Worm (Caenorhabditis elegans) whole organism, young adult: ENCODE results near the gene rfc-1.

Source experiments
- B0336.3 ChIP-seq: fragments of 200-800 bp; sonication (Bioruptor generic); IDR thresholded peaks from 2 replicates; pipeline ENCODE4 v1.3.6; 2022; ENCODE audit warnings: missing genetic modification characterization, missing compliant biosample characterization
- C06A6.2 ChIP-seq: fragments of 200-800 bp; sonication (Bioruptor generic); conservative IDR thresholded peaks from 2 replicates; pipeline ENCODE4 v1.3.6; 2022; ENCODE audit warnings: missing genetic modification characterization, missing compliant biosample characterization
- D2030.7 ChIP-seq: fragments of 200-800 bp; sonication (Bioruptor generic); IDR thresholded peaks from 2 replicates; pipeline ENCODE4 v1.3.6; 2022; ENCODE audit warnings: missing genetic modification reagents, missing genetic modification characterization, missing compliant biosample characterization
- F22D6.2 ChIP-seq: sonication (generic microtip); optimal IDR thresholded peaks from 2 replicates; lab custom pipeline; 2016; ENCODE audit warnings: mild to moderate bottlenecking, missing genetic modification characterization, missing compliant biosample characterization
- F37B4.10 ChIP-seq: fragments of 200-800 bp; sonication (Bioruptor generic); IDR thresholded peaks from 2 replicates; pipeline ENCODE4 v1.3.6; 2022; ENCODE audit warnings: missing genetic modification characterization, missing compliant biosample characterization
- F39B2.1 ChIP-seq: fragments of 200-800 bp; sonication (Bioruptor generic); IDR thresholded peaks from 2 replicates; pipeline ENCODE4 v1.3.6; 2022; ENCODE audit warnings: missing genetic modification reagents, missing genetic modification characterization, missing compliant biosample characterization
- F49E8.2 ChIP-seq: sonication (generic microtip); optimal IDR thresholded peaks from 3 replicates; lab custom pipeline; 2017; ENCODE audit warnings: missing genetic modification characterization, mild to moderate bottlenecking, missing compliant biosample characterization, antibody characterized with exemption, moderate library complexity; ENCODE audit not compliant: insufficient read depth
- F55B11.4 ChIP-seq: sonication (generic microtip); optimal IDR thresholded peaks from 2 replicates; lab custom pipeline; 2016; ENCODE audit warnings: missing compliant biosample characterization, missing genetic modification characterization, borderline replicate concordance; ENCODE audit not compliant: insufficient read depth
- F57C9.4 ChIP-seq: sonication (generic microtip); optimal IDR thresholded peaks from 2 replicates; lab custom pipeline; 2017; ENCODE audit warnings: mild to moderate bottlenecking, missing genetic modification characterization, missing compliant biosample characterization
- Y53G8AR.9 ChIP-seq: fragments of 200-800 bp; sonication (Bioruptor generic); conservative IDR thresholded peaks from 2 replicates; pipeline ENCODE4 v1.3.6; 2022; ENCODE audit warnings: missing genetic modification reagents, missing genetic modification characterization, missing compliant biosample characterization
- Y56A3A.18 ChIP-seq: fragments of 200-800 bp; sonication (Bioruptor generic); IDR thresholded peaks from 2 replicates; pipeline ENCODE4 v1.3.6; 2022; ENCODE audit warnings: missing genetic modification reagents, missing genetic modification characterization, missing compliant biosample characterization
- ama-1 ChIP-seq, 3 experiments: fragments of 150-350 bp in 1 of 3; sonication (generic microtip) in 2 of 3; optimal IDR thresholded peaks; 2 replicates each; lab custom pipeline; 2014 to 2018; ENCODE audit warnings: missing biosample characterization in 2 of 3, missing genetic modification characterization in 2 of 3, missing genetic modification reagents in 2 of 3
- attf-6 ChIP-seq: fragments of 200-800 bp; sonication (Bioruptor generic); IDR thresholded peaks from 2 replicates; pipeline ENCODE4 v1.3.6; 2022; ENCODE audit warnings: missing genetic modification reagents, missing genetic modification characterization, missing compliant biosample characterization
- bed-1 ChIP-seq: fragments of 200-800 bp; sonication (Bioruptor generic); IDR thresholded peaks from 2 replicates; pipeline ENCODE4 v1.3.6; 2022; ENCODE audit warnings: missing genetic modification reagents, missing genetic modification characterization, missing compliant biosample characterization
- bed-2 ChIP-seq: fragments of 200-800 bp; sonication (Bioruptor generic); IDR thresholded peaks from 2 replicates; pipeline ENCODE4 v1.3.6; 2022; ENCODE audit warnings: missing genetic modification reagents, missing genetic modification characterization, missing compliant biosample characterization
- cebp-2 ChIP-seq: fragments of 200-800 bp; sonication (Bioruptor generic); IDR thresholded peaks from 2 replicates; pipeline ENCODE4 v1.3.6; 2022; ENCODE audit warnings: missing genetic modification characterization, missing compliant biosample characterization
- dox-1 ChIP-seq: fragments of 200-800 bp; sonication (Bioruptor generic); IDR thresholded peaks from 2 replicates; pipeline ENCODE4 v1.3.6; 2022; ENCODE audit warnings: missing genetic modification reagents, missing genetic modification characterization, missing compliant biosample characterization
- dpl-1 ChIP-seq: fragments of 150-350 bp; optimal IDR thresholded peaks from 2 replicates; lab custom pipeline; 2014; ENCODE audit warnings: missing biosample characterization, missing genetic modification reagents, missing genetic modification characterization
- egl-18 ChIP-seq: fragments of 200-800 bp; sonication (Bioruptor generic); IDR thresholded peaks from 2 replicates; pipeline ENCODE4 v1.3.6; 2022; ENCODE audit warnings: missing genetic modification reagents, missing genetic modification characterization, missing compliant biosample characterization
- ets-4 ChIP-seq: fragments of 200-800 bp; sonication (Bioruptor generic); optimal IDR thresholded peaks from 2 replicates; lab custom pipeline; 2018; ENCODE audit warnings: mild to moderate bottlenecking, missing genetic modification characterization, missing compliant biosample characterization
- fkh-3 ChIP-seq: sonication (generic microtip); optimal IDR thresholded peaks from 2 replicates; lab custom pipeline; 2016; ENCODE audit warnings: mild to moderate bottlenecking, missing genetic modification characterization, missing compliant biosample characterization
- hmg-20 ChIP-seq: fragments of 200-800 bp; sonication (Bioruptor generic); IDR thresholded peaks from 2 replicates; pipeline ENCODE4 v1.3.6; 2022; ENCODE audit warnings: missing genetic modification reagents, missing genetic modification characterization, missing compliant biosample characterization
- hsf-1 ChIP-seq: fragments of 200-800 bp; sonication (Bioruptor generic); IDR thresholded peaks from 2 replicates; pipeline ENCODE4 v1.3.6; 2022; ENCODE audit warnings: missing genetic modification reagents, missing genetic modification characterization, missing compliant biosample characterization
- let-526 ChIP-seq: fragments of 200-800 bp; sonication (Bioruptor generic); IDR thresholded peaks from 2 replicates; pipeline ENCODE4 v1.3.6; 2022; ENCODE audit warnings: missing genetic modification reagents, missing genetic modification characterization, missing compliant biosample characterization
- let-607 ChIP-seq, 2 experiments: fragments of 200-800 bp in 1 of 2; sonication (Bioruptor generic) in 1 of 2; sonication (generic microtip) in 1 of 2; optimal IDR thresholded peaks; 2 replicates each; lab custom pipeline; 2016 to 2018; ENCODE audit warnings: mild to moderate bottlenecking in 2 of 2, missing compliant biosample characterization in 2 of 2, missing genetic modification characterization in 2 of 2, moderate library complexity in 2 of 2, missing genotype in 1 of 2
- lin-26 ChIP-seq: fragments of 200-800 bp; sonication (Bioruptor generic); IDR thresholded peaks from 2 replicates; pipeline ENCODE4 v1.3.6; 2022; ENCODE audit warnings: missing genetic modification reagents, missing genetic modification characterization, missing compliant biosample characterization
- lin-35 ChIP-seq, 3 experiments: fragments of 150-350 bp in 2 of 3; sonication (generic microtip) in 1 of 3; optimal IDR thresholded peaks; 2 replicates each; lab custom pipeline; 2014 to 2018; ENCODE audit warnings: missing biosample characterization in 3 of 3, missing genetic modification characterization in 3 of 3, missing genetic modification reagents in 3 of 3
- madf-3 ChIP-seq: fragments of 200-800 bp; sonication (Bioruptor generic); IDR thresholded peaks from 2 replicates; pipeline ENCODE4 v1.3.6; 2022; ENCODE audit warnings: missing genetic modification reagents, missing genetic modification characterization, missing compliant biosample characterization
- madf-6 ChIP-seq: fragments of 200-800 bp; sonication (Bioruptor generic); IDR thresholded peaks from 2 replicates; pipeline ENCODE4 v1.3.6; 2022; ENCODE audit warnings: missing genetic modification reagents, missing genetic modification characterization, missing compliant biosample characterization
- madf-8 ChIP-seq: fragments of 200-800 bp; sonication (Bioruptor generic); conservative IDR thresholded peaks from 2 replicates; pipeline ENCODE4 v1.3.6; 2022; ENCODE audit warnings: missing genetic modification reagents, missing genetic modification characterization, missing compliant biosample characterization
- mcd-1 ChIP-seq: fragments of 200-800 bp; sonication (Bioruptor generic); IDR thresholded peaks from 2 replicates; pipeline ENCODE4 v1.3.6; 2022; ENCODE audit warnings: missing genetic modification reagents, missing genetic modification characterization, missing compliant biosample characterization
- nfya-2 ChIP-seq: fragments of 200-800 bp; sonication (Bioruptor generic); IDR thresholded peaks from 2 replicates; pipeline ENCODE4 v1.3.6; 2022; ENCODE audit warnings: missing genetic modification reagents, missing genetic modification characterization, missing compliant biosample characterization
- nhr-179 ChIP-seq: sonication (generic microtip); optimal IDR thresholded peaks from 2 replicates; lab custom pipeline; 2016; ENCODE audit warnings: mild to moderate bottlenecking, missing genetic modification characterization, missing compliant biosample characterization
- rcor-1 ChIP-seq: fragments of 200-800 bp; sonication (Bioruptor generic); IDR thresholded peaks from 2 replicates; pipeline ENCODE4 v1.3.6; 2022; ENCODE audit warnings: missing genetic modification reagents, missing genetic modification characterization, missing compliant biosample characterization
- rec-8 ChIP-seq, 2 experiments: sonication (generic microtip); optimal IDR thresholded peaks; 2 replicates each; lab custom pipeline; 2016; ENCODE audit warnings: mild to moderate bottlenecking in 2 of 2, missing genetic modification characterization in 2 of 2, missing genetic modification reagents in 2 of 2, missing genotype in 2 of 2, missing biosample characterization in 1 of 2, missing compliant biosample characterization in 1 of 2, moderate library complexity in 1 of 2
- snpc-4 ChIP-seq, 5 experiments: fragments of 150-350 bp in 1 of 5; sonication (generic microtip) in 4 of 5; optimal IDR thresholded peaks; 2 replicates each; lab custom pipeline; 2014 to 2018; ENCODE audit warnings: missing genetic modification characterization in 5 of 5, missing biosample characterization in 3 of 5, antibody characterized with exemption in 2 of 5, mild to moderate bottlenecking in 2 of 5, missing compliant biosample characterization in 2 of 5, missing genotype in 2 of 5, moderate library complexity in 2 of 5, missing genetic modification reagents in 1 of 5
- sptf-2 ChIP-seq: fragments of 200-800 bp; sonication (Bioruptor generic); optimal IDR thresholded peaks from 2 replicates; lab custom pipeline; 2018; ENCODE audit warnings: mild to moderate bottlenecking, missing genetic modification characterization, missing compliant biosample characterization
- tlf-1 ChIP-seq: fragments of 200-800 bp; sonication (Bioruptor generic); optimal IDR thresholded peaks from 2 replicates; lab custom pipeline; 2018; ENCODE audit warnings: mild to moderate bottlenecking, missing genetic modification characterization, missing compliant biosample characterization
- ztf-25 ChIP-seq: fragments of 200-800 bp; sonication (Bioruptor generic); IDR thresholded peaks from 2 replicates; pipeline ENCODE4 v1.3.6; 2022; ENCODE audit warnings: missing genetic modification reagents, missing genetic modification characterization, missing compliant biosample characterization
- ztf-28 ChIP-seq: fragments of 200-800 bp; sonication (Bioruptor generic); IDR thresholded peaks from 2 replicates; pipeline ENCODE4 v1.3.6; 2022; ENCODE audit warnings: missing genetic modification reagents, missing genetic modification characterization, missing compliant biosample characterization
- ztf-6 ChIP-seq: fragments of 200-800 bp; sonication (Bioruptor generic); IDR thresholded peaks from 2 replicates; pipeline ENCODE4 v1.3.6; 2022; ENCODE audit warnings: missing genetic modification reagents, missing genetic modification characterization, missing compliant biosample characterization

Gene rfc-1

DNA sequence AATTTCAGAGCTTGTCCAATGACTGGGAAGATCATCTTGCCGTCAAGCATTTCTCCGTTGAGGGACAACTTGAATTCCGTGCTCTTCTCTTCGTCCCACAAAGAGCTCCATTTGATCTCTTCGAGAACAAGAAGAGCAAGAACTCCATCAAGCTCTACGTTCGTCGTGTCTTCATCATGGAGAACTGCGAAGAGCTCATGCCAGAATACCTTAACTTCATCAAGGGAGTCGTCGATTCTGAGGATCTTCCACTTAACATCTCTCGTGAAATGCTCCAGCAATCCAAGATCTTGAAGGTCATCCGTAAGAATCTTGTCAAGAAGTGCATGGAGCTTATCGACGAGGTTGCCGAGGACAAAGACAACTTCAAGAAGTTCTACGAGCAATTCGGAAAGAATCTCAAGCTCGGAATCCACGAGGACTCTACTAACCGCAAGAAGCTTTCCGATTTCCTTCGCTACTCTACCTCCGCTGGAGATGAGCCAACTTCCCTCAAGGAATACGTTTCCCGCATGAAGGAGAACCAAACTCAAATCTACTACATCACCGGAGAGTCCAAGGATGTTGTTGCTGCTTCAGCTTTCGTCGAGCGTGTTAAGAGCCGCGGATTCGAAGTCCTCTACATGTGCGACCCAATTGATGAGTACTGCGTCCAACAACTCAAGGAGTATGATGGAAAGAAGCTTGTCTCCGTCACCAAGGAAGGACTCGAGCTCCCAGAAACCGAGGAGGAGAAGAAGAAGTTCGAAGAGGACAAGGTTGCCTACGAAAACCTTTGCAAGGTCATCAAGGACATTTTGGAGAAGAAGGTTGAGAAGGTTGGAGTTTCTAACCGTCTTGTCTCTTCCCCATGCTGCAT is 41.6 kb upstream of the rfc-1 start (continued):
- TF ChIP-seq snpc-4 (GFP tag; optimal IDR thresholded peaks at IDR 0.05; lab: Kevin White, UChicago) (no peak), snpc-4 (tag; optimal IDR thresholded peaks at IDR 0.05; lab: Kevin White, UChicago) (peak in 1 of 4 experiments; percentile 30), ztf-28 (GFP tag; lab: Robert Waterston, UW) (no peak), let-526 (GFP tag; lab: Robert Waterston, UW) (no peak), D2030.7 (no peak), Y53G8AR.9 (GFP tag; lab: Robert Waterston, UW) (peak; percentile 28; the same call in 1 of the 2 replicates), F22D6.2 (tag; lab: Kevin White, UChicago) (no peak), ets-4 (no peak), cebp-2 (GFP tag; lab: Robert Waterston, UW) (peak; percentile 33; the same call in 1 of the 2 replicates), rec-8 (tag; optimal IDR thresholded peaks at IDR 0.05; lab: Kevin White, UChicago) (no peak), C06A6.2 (GFP tag; lab: Robert Waterston, UW) (no peak), hsf-1 (GFP tag; lab: Robert Waterston, UW) (peak; percentile 66), hmg-20 (GFP tag; lab: Robert Waterston, UW) (no peak), bed-2 (GFP tag; lab: Robert Waterston, UW) (no peak), let-607 (tag; optimal IDR thresholded peaks at IDR 0.05; lab: Kevin White, UChicago) (no peak), attf-6 (GFP tag; lab: Robert Waterston, UW) (no peak), nfya-2 (GFP tag; lab: Robert Waterston, UW) (no peak)

DNA sequence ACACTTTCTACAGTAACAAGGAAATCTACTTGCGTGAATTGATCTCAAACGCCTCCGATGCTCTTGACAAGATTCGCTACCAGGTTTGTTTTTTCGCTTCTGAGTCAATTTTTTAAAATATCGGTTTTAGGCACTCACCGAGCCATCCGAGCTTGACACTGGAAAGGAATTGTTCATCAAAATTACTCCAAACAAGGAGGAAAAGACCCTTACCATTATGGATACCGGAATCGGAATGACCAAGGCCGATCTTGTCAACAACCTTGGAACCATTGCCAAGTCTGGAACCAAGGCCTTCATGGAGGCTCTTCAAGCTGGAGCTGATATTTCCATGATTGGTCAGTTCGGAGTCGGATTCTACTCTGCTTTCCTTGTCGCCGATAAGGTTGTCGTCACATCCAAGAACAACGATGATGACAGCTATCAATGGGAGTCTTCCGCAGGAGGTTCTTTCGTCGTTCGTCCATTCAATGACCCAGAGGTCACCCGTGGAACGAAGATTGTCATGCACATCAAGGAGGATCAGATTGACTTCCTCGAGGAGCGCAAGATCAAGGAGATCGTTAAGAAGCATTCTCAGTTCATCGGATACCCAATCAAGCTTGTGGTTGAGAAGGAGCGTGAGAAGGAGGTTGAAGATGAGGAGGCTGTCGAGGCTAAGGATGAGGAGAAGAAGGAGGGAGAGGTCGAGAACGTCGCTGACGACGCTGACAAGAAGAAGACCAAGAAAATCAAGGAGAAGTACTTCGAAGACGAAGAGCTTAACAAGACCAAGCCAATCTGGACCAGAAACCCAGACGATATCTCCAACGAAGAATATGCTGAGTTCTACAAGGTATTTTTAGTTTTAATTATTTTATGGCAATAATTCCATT is 40.7 kb upstream of the rfc-1 start:
- TF ChIP-seq nhr-179 (tag; lab: Kevin White, UChicago) (no peak), madf-8 (no peak), lin-26 (GFP tag; lab: Robert Waterston, UW) (peak; percentile 54), tlf-1 (GFP tag; lab: Kevin White, UChicago) (no peak), Y53G8AR.9 (GFP tag; lab: Robert Waterston, UW) (0 out of 2 replicates have a peak, but pooled peaks have one; percentile 28), rcor-1 (GFP tag; lab: Robert Waterston, UW) (peak; percentile 10; the same call in 1 of the 2 replicates), F37B4.10 (GFP tag; lab: Robert Waterston, UW) (0 out of 2 replicates have a peak, but pooled peaks have one; percentile 9), fkh-3 (tag; lab: Kevin White, UChicago) (no peak), F55B11.4 (no peak), madf-3 (GFP tag; lab: Robert Waterston, UW) (0 out of 2 replicates have a peak, but pooled peaks have one; percentile 0), F39B2.1 (GFP tag; lab: Robert Waterston, UW) (0 out of 2 replicates have a peak, but pooled peaks have one; percentile 2), B0336.3 (GFP tag; lab: Robert Waterston, UW) (peak; percentile 13), ama-1 (optimal IDR thresholded peaks at IDR 0.05; lab: Kevin White, UChicago) (peak; percentile 76), ama-1 (GFP tag; optimal IDR thresholded peaks at IDR 0.05; lab: Kevin White, UChicago) (no peak), madf-6 (peak; percentile 19; the same call in 1 of the 2 replicates), sptf-2 (GFP tag; lab: Kevin White, UChicago) (peak; percentile 21), dox-1 (GFP tag; lab: Robert Waterston, UW) (peak; percentile 67), Y56A3A.18 (GFP tag; lab: Robert Waterston, UW) (no peak), let-607 (tag; optimal IDR thresholded peaks at IDR 0.05; lab: Kevin White, UChicago) (no peak), ztf-6 (GFP tag; lab: Robert Waterston, UW) (peak; percentile 44; the same call in 1 of the 2 replicates), lin-35 (GFP tag; optimal IDR thresholded peaks at IDR 0.05; lab: Kevin White, UChicago) (no peak), hsf-1 (GFP tag; lab: Robert Waterston, UW) (peak; percentile 48; the same call in 1 of the 2 replicates), F57C9.4 (tag; lab: Kevin White, UChicago) (no peak), egl-18 (no peak), F49E8.2 (tag; lab: Kevin White, UChicago) (no peak), dpl-1 (GFP tag; lab: Kevin White, UChicago) (peak; percentile 5), ztf-25 (GFP tag; lab: Robert Waterston, UW) (no peak; the same call in 1 of the 2 replicates), bed-1 (GFP tag; lab: Robert Waterston, UW) (no peak), mcd-1 (GFP tag; lab: Robert Waterston, UW) (peak; percentile 31; the same call in 1 of the 2 replicates)
